Fruit fly (Drosophila melanogaster) whole organism, embryonic: Measurements from ENCODE around the gene CG5445.

Source experiments
- Ada2b ChIP-seq: fragments of 200-800 bp; sonication (Bioruptor generic); IDR thresholded peaks from 2 replicates; pipeline ENCODE4 v1.3.6; 2022; ENCODE audit warnings: missing biosample characterization, missing genetic modification characterization
- Atf-2 ChIP-seq: fragments of 200-800 bp; sonication (Bioruptor generic); optimal IDR thresholded peaks from 2 replicates; lab custom pipeline; 2016; ENCODE audit warnings: missing biosample characterization, missing genetic modification characterization
- Awh ChIP-seq: fragments of 200-800 bp; sonication (Bioruptor generic); IDR thresholded peaks from 2 replicates; pipeline ENCODE4, ENCODE4 v1.3.6; 2022; ENCODE audit warnings: missing biosample characterization, missing genetic modification characterization
- BEAF-32 ChIP-seq: fragments of 200-800 bp; sonication (Bioruptor generic); optimal IDR thresholded peaks from 3 replicates; lab custom pipeline; 2017; ENCODE audit warnings: missing biosample characterization, missing genetic modification characterization, mild to moderate bottlenecking, moderate library complexity, missing genetic modification reagents
- CG10431 ChIP-seq: fragments of 200-800 bp; sonication (Bioruptor generic); optimal IDR thresholded peaks from 3 replicates; lab custom pipeline; 2018; ENCODE audit warnings: missing biosample characterization, mild to moderate bottlenecking, missing genetic modification characterization
- CG10654 ChIP-seq: fragments of 200-800 bp; sonication (Bioruptor generic); optimal IDR thresholded peaks from 2 replicates; lab custom pipeline; 2016; ENCODE audit warnings: missing biosample characterization, missing genetic modification characterization
- CG14441 ChIP-seq: fragments of 200-800 bp; sonication (Bioruptor generic); IDR thresholded peaks from 2 replicates; pipeline ENCODE4 v1.3.6; 2022; ENCODE audit warnings: missing biosample characterization, missing genetic modification characterization
- CG15601 ChIP-seq: fragments of 200-800 bp; sonication (Bioruptor generic); optimal IDR thresholded peaks from 3 replicates; lab custom pipeline; 2019; ENCODE audit warnings: missing biosample characterization, mild to moderate bottlenecking, missing genetic modification characterization, moderate library complexity
- CG16863 ChIP-seq: fragments of 200-800 bp; sonication (Bioruptor generic); optimal IDR thresholded peaks from 3 replicates; lab custom pipeline; 2016; ENCODE audit warnings: missing biosample characterization, missing genetic modification characterization
- CG17186 ChIP-seq: fragments of 200-800 bp; sonication (Bioruptor generic); optimal IDR thresholded peaks from 3 replicates; lab custom pipeline; 2017; ENCODE audit warnings: missing biosample characterization, missing genetic modification reagents, missing genetic modification characterization
- CG18476 ChIP-seq: fragments of 200-800 bp; sonication (Bioruptor generic); optimal IDR thresholded peaks from 2 replicates; lab custom pipeline; 2016; ENCODE audit warnings: missing biosample characterization, mild to moderate bottlenecking, missing genetic modification characterization
- CG34422 ChIP-seq: fragments of 200-800 bp; sonication (Bioruptor generic); IDR thresholded peaks from 3 replicates; pipeline ENCODE4 v1.3.6; 2022; ENCODE audit warnings: missing biosample characterization, missing genetic modification characterization
- CG4404 ChIP-seq: fragments of 200-800 bp; sonication (Bioruptor generic); IDR thresholded peaks from 2 replicates; pipeline ENCODE4 v1.3.6; 2022; ENCODE audit warnings: missing biosample characterization, missing genetic modification characterization
- CG4617 ChIP-seq: fragments of 200-800 bp; sonication (Bioruptor generic); optimal IDR thresholded peaks from 3 replicates; lab custom pipeline; 2016; ENCODE audit warnings: missing biosample characterization, missing genetic modification characterization, borderline replicate concordance
- CG4854 ChIP-seq: fragments of 200-800 bp; sonication (Bioruptor generic); optimal IDR thresholded peaks from 2 replicates; lab custom pipeline; 2016; ENCODE audit warnings: missing biosample characterization, missing genetic modification characterization, inconsistent platforms
- CG5180 ChIP-seq: fragments of 200-800 bp; sonication (Bioruptor generic); optimal IDR thresholded peaks from 3 replicates; lab custom pipeline; 2017; ENCODE audit warnings: missing biosample characterization, missing genetic modification characterization, mild to moderate bottlenecking, moderate library complexity, missing genetic modification reagents
- CG6254 ChIP-seq: fragments of 200-800 bp; sonication (Bioruptor generic); optimal IDR thresholded peaks from 3 replicates; lab custom pipeline; 2017; ENCODE audit warnings: mild to moderate bottlenecking, missing biosample characterization, missing genetic modification reagents, missing genetic modification characterization
- CG6791 ChIP-seq: fragments of 200-800 bp; sonication (Bioruptor generic); IDR thresholded peaks from 3 replicates; pipeline ENCODE4 v1.3.6; 2022; ENCODE audit warnings: missing biosample characterization, missing genetic modification characterization; ENCODE audit not compliant: partially characterized antibody
- CG6854 ChIP-seq: fragments of 200-800 bp; sonication (Bioruptor generic); optimal IDR thresholded peaks from 3 replicates; lab custom pipeline; 2017; ENCODE audit warnings: missing biosample characterization, mild to moderate bottlenecking, missing genetic modification characterization
- CG7745 ChIP-seq: fragments of 200-800 bp; sonication (Bioruptor generic); optimal IDR thresholded peaks from 2 replicates; lab custom pipeline; 2018; ENCODE audit warnings: missing biosample characterization, mild to moderate bottlenecking, missing genetic modification characterization, moderate library complexity
- CG8765 ChIP-seq: fragments of 200-800 bp; sonication (Bioruptor generic); IDR thresholded peaks from 2 replicates; pipeline ENCODE4 v1.3.6; 2022; ENCODE audit warnings: missing biosample characterization, missing genetic modification characterization
- CG9609 ChIP-seq: fragments of 200-800 bp; sonication (Bioruptor generic); optimal IDR thresholded peaks from 3 replicates; lab custom pipeline; 2016; ENCODE audit warnings: missing biosample characterization, missing genetic modification characterization
- CHES-1-like ChIP-seq: fragments of 200-800 bp; sonication (Bioruptor generic); optimal IDR thresholded peaks from 2 replicates; lab custom pipeline; 2016; ENCODE audit warnings: missing biosample characterization, missing genetic modification characterization
- Doc2 ChIP-seq: fragments of 200-800 bp; sonication (Bioruptor generic); IDR thresholded peaks from 2 replicates; pipeline ENCODE4 v1.3.6; 2022; ENCODE audit warnings: missing biosample characterization, missing genetic modification characterization
- Eip74EF ChIP-seq, 2 experiments: fragments of 200-800 bp in 1 of 2; fragments of >200 bp in 1 of 2; sonication (Bioruptor generic) in 1 of 2; optimal IDR thresholded peaks; 2 replicates each; lab custom pipeline; 2017 to 2019; ENCODE audit warnings: missing biosample characterization in 2 of 2, missing genetic modification characterization in 2 of 2, mild to moderate bottlenecking in 1 of 2, moderate library complexity in 1 of 2
- Ets65A ChIP-seq: fragments of 200-800 bp; sonication (Bioruptor generic); peaks from one replicate; lab custom pipeline; 2016; ENCODE audit warnings: missing biosample characterization, missing genetic modification characterization
- Hr39 ChIP-seq: fragments of >200 bp; optimal IDR thresholded peaks from 2 replicates; lab custom pipeline; 2017
- Hr51 ChIP-seq, 2 experiments: fragments of 200-800 bp; sonication (Bioruptor generic); optimal IDR thresholded peaks; 2 replicates in 1 of 2; 3 replicates in 1 of 2; lab custom pipeline; 2016 to 2018; ENCODE audit warnings: missing biosample characterization in 2 of 2, missing genetic modification characterization in 2 of 2, mild to moderate bottlenecking in 1 of 2, moderate library complexity in 1 of 2
- Jarid2 ChIP-seq: fragments of 200-800 bp; sonication (Bioruptor generic); optimal IDR thresholded peaks from 3 replicates; lab custom pipeline; 2017; ENCODE audit warnings: mild to moderate bottlenecking, missing biosample characterization, missing genetic modification reagents, missing genetic modification characterization
- NC2α ChIP-seq: fragments of 200-800 bp; sonication (Bioruptor generic); optimal IDR thresholded peaks from 2 replicates; lab custom pipeline; 2016; ENCODE audit warnings: missing biosample characterization, missing genetic modification characterization
- Pdp1 ChIP-seq, 2 experiments: fragments of 200-800 bp; sonication (Bioruptor generic); optimal IDR thresholded peaks; 3 replicates each; lab custom pipeline; 2016; ENCODE audit warnings: missing biosample characterization in 2 of 2, missing genetic modification characterization in 2 of 2, mild to moderate bottlenecking in 1 of 2, moderate library complexity in 1 of 2
- Side ChIP-seq: fragments of 200-800 bp; sonication (Bioruptor generic); optimal IDR thresholded peaks from 2 replicates; lab custom pipeline; 2016; ENCODE audit warnings: missing biosample characterization, missing genetic modification characterization
- TFAM ChIP-seq: fragments of 200-800 bp; sonication (Bioruptor generic); optimal IDR thresholded peaks from 2 replicates; lab custom pipeline; 2017; ENCODE audit warnings: missing biosample characterization, missing genetic modification characterization, inconsistent platforms
- crp ChIP-seq, 2 experiments: fragments of 200-800 bp; sonication (Bioruptor generic); optimal IDR thresholded peaks; 2 replicates in 1 of 2; 3 replicates in 1 of 2; lab custom pipeline; 2017; ENCODE audit warnings: missing biosample characterization in 2 of 2, missing genetic modification characterization in 2 of 2, mild to moderate bottlenecking in 1 of 2, moderate library complexity in 1 of 2
- dimm ChIP-seq: fragments of 200-800 bp; sonication (Bioruptor generic); IDR thresholded peaks from 2 replicates; pipeline ENCODE4 v1.3.6; 2022; ENCODE audit warnings: missing biosample characterization, missing genetic modification characterization
- gcm2 ChIP-seq: fragments of 200-800 bp; sonication (Bioruptor generic); optimal IDR thresholded peaks from 2 replicates; lab custom pipeline; 2016; ENCODE audit warnings: missing biosample characterization, missing genetic modification characterization
- grau ChIP-seq: fragments of 200-800 bp; optimal IDR thresholded peaks from 3 replicates; lab custom pipeline; 2019; ENCODE audit warnings: missing biosample characterization, mild to moderate bottlenecking, missing genetic modification characterization, moderate library complexity
- jigr1 ChIP-seq: fragments of 200-800 bp; sonication (Bioruptor generic); IDR thresholded peaks from 3 replicates; pipeline ENCODE4 v1.3.6; 2022; ENCODE audit warnings: missing biosample characterization, missing genetic modification characterization
- knrl ChIP-seq: fragments of 200-800 bp; sonication (Bioruptor generic); IDR thresholded peaks from 3 replicates; pipeline ENCODE4 v1.3.6; 2022; ENCODE audit warnings: missing biosample characterization, missing genetic modification characterization; ENCODE audit not compliant: partially characterized antibody
- lmd ChIP-seq: fragments of 200-800 bp; sonication (Bioruptor generic); IDR thresholded peaks from 2 replicates; pipeline ENCODE4 v1.3.6; 2022; ENCODE audit warnings: missing biosample characterization, missing genetic modification characterization
- nerfin-1 ChIP-seq: fragments of 200-800 bp; sonication (Bioruptor generic); optimal IDR thresholded peaks from 3 replicates; lab custom pipeline; 2019; ENCODE audit warnings: missing biosample characterization, mild to moderate bottlenecking, missing genetic modification characterization, moderate library complexity
- pfk ChIP-seq: fragments of 200-800 bp; sonication (Bioruptor generic); optimal IDR thresholded peaks from 2 replicates; lab custom pipeline; 2018; ENCODE audit warnings: missing biosample characterization, mild to moderate bottlenecking, missing genetic modification characterization, moderate library complexity
- ranshi ChIP-seq: fragments of 200-800 bp; sonication (Bioruptor generic); IDR thresholded peaks from 2 replicates; pipeline ENCODE4 v1.3.6; 2022; ENCODE audit warnings: missing biosample characterization, missing genetic modification characterization
- sob ChIP-seq: fragments of 200-800 bp; sonication (Bioruptor generic); IDR thresholded peaks from 2 replicates; pipeline ENCODE4 v1.3.6; 2022; ENCODE audit warnings: missing biosample characterization, missing genetic modification characterization
- sug ChIP-seq: fragments of 200-800 bp; optimal IDR thresholded peaks from 2 replicates; lab custom pipeline; 2019; ENCODE audit warnings: missing biosample characterization, mild to moderate bottlenecking, missing genetic modification characterization, moderate library complexity
- tap ChIP-seq: fragments of 200-800 bp; optimal IDR thresholded peaks from 3 replicates; lab custom pipeline; 2019; ENCODE audit warnings: missing biosample characterization, mild to moderate bottlenecking, missing genetic modification characterization, moderate library complexity
- tll ChIP-seq, 2 experiments: fragments of 200-800 bp in 1 of 2; fragments of >200 bp in 1 of 2; sonication (Bioruptor generic) in 1 of 2; optimal IDR thresholded peaks; 2 replicates each; lab custom pipeline; 2017 to 2019; ENCODE audit warnings: missing biosample characterization in 2 of 2, missing genetic modification characterization in 2 of 2, mild to moderate bottlenecking in 1 of 2, moderate library complexity in 1 of 2
- wek ChIP-seq: fragments of 200-800 bp; sonication (Bioruptor generic); optimal IDR thresholded peaks from 3 replicates; lab custom pipeline; 2018; ENCODE audit warnings: missing biosample characterization, mild to moderate bottlenecking, missing genetic modification characterization, moderate library complexity

CG5445 gene

dm6 chrX:17292050-17292730, 9.9 kb downstream of the CG5445 start (continued):
- TF ChIP-seq CG9609 (GFP tag; lab: Kevin White, UChicago) (peak; percentile 25), CG6791 (GFP tag; lab: Robert Waterston, UW) (no peak), jigr1 (GFP tag; lab: Robert Waterston, UW) (no peak), CG16863 (GFP tag; lab: Kevin White, UChicago) (peak; percentile 47), CG15601 (peak; percentile 25), sob (GFP tag; lab: Robert Waterston, UW) (peak; percentile 64; the same call in 1 of the 2 replicates), gcm2 (GFP tag; lab: Kevin White, UChicago) (peak; percentile 38), sug (tag; lab: Kevin White, UChicago) (peak; percentile 49), NC2α (GFP tag; lab: Kevin White, UChicago) (no peak), CG10431 (GFP tag; lab: Kevin White, UChicago) (no peak), nerfin-1 (tag; lab: Kevin White, UChicago) (peak; percentile 60), Ets65A (GFP tag; lab: Kevin White, UChicago) (peak; percentile 85), Hr51 (GFP tag; optimal IDR thresholded peaks at IDR 0.05; lab: Kevin White, UChicago) (peak in 1 of 2 experiments; percentile 85), Doc2 (GFP tag; lab: Robert Waterston, UW) (no peak), CG4404 (GFP tag; lab: Robert Waterston, UW) (no peak), CG6254 (GFP tag; lab: Kevin White, UChicago) (no peak), Side (GFP tag; lab: Kevin White, UChicago) (peak; percentile 4), CG18476 (peak; percentile 48), crp (GFP tag; optimal IDR thresholded peaks at IDR 0.05; lab: Kevin White, UChicago) (no peak), Hr39 (lab: Kevin White, UChicago) (no peak), CHES-1-like (GFP tag; lab: Kevin White, UChicago) (peak; percentile 25), tll (GFP tag; optimal IDR thresholded peaks at IDR 0.05; lab: Kevin White, UChicago) (no peak), ranshi (GFP tag; lab: Robert Waterston, UW) (peak; percentile 49; the same call in 1 of the 2 replicates), CG8765 (GFP tag; lab: Robert Waterston, UW) (no peak), CG5180 (GFP tag; lab: Kevin White, UChicago) (peak; percentile 38), CG10654 (GFP tag; lab: Kevin White, UChicago) (peak; percentile 39), CG4617 (GFP tag; lab: Kevin White, UChicago) (no peak), tap (tag; lab: Kevin White, UChicago) (peak; percentile 79), Awh (GFP tag; lab: Robert Waterston, UW) (no peak), dimm (GFP tag; lab: Robert Waterston, UW) (no peak), grau (peak; percentile 82), Eip74EF (GFP tag; optimal IDR thresholded peaks at IDR 0.05; lab: Kevin White, UChicago) (peak in 1 of 2 experiments; percentile 75), CG4854 (GFP tag; lab: Kevin White, UChicago) (peak; percentile 9), Pdp1 (GFP tag; optimal IDR thresholded peaks at IDR 0.05; lab: Kevin White, UChicago) (peak; percentile 29 to 63), lmd (GFP tag; lab: Robert Waterston, UW) (peak; percentile 68), knrl (GFP tag; lab: Robert Waterston, UW) (no peak), CG17186 (GFP tag; lab: Kevin White, UChicago) (no peak), wek (GFP tag; lab: Kevin White, UChicago) (peak; percentile 14), BEAF-32 (peak; percentile 5), Jarid2 (GFP tag; lab: Kevin White, UChicago) (no peak), CG34422 (GFP tag; lab: Robert Waterston, UW) (0 out of 3 replicates have a peak, but pooled peaks have one; percentile 27), Atf-2 (GFP tag; lab: Kevin White, UChicago) (peak; percentile 37), Ada2b (GFP tag; lab: Robert Waterston, UW) (peak; percentile 36; the same call in 1 of the 2 replicates), CG14441 (peak; percentile 69), pfk (GFP tag; lab: Kevin White, UChicago) (no peak), CG7745 (tag; lab: Kevin White, UChicago) (no peak), CG6854 (GFP tag; lab: Kevin White, UChicago) (peak; percentile 40), TFAM (no peak)
